Fruit fly (Drosophila melanogaster) whole organism, larva: ENCODE data around the gene Cpr67Fa2.

ENCODE experiments used
- noc ChIP-seq: fragments of 200-800 bp; sonication (Bioruptor generic); optimal IDR thresholded peaks from 3 replicates; lab custom pipeline; 2019; ENCODE audit warnings: missing biosample characterization, mild to moderate bottlenecking, missing genetic modification characterization, moderate library complexity

Cpr67Fa2 gene

dm6 chr3L:10891414-10891813 is at the start of gene Cpr67Fa2:
Cpr67Fa2 (plus strand) TSS chr3L:10891714.
- TF ChIP-seq noc (tag; lab: Kevin White, UChicago) = no peak

dm6 chr3L:10841905-10842304 is 49.6 kb upstream of the Cpr67Fa2 start:
- TF ChIP-seq noc (tag; lab: Kevin White, UChicago) = no peak

- no peak for TF ChIP-seq noc (tag; lab: Kevin White, UChicago)
Measured at dm6 chr3L:10842830-10843229, 48.7 kb upstream of the Cpr67Fa2 start.

- no peak for TF ChIP-seq noc (tag; lab: Kevin White, UChicago)
Measured at dm6 chr3L:10843273-10843672, 48.2 kb upstream of the Cpr67Fa2 start.

dm6 chr3L:10843685-10844084 is 47.8 kb upstream of the Cpr67Fa2 start:
- no peak for TF ChIP-seq noc (tag; lab: Kevin White, UChicago)

dm6 chr3L:10844548-10845530 is 46.7 kb upstream of the Cpr67Fa2 start:
- no peak for TF ChIP-seq noc (tag; lab: Kevin White, UChicago)

dm6 chr3L:10845758-10846157 is 45.8 kb upstream of the Cpr67Fa2 start:
- TF ChIP-seq noc (tag; lab: Kevin White, UChicago) = no peak

dm6 chr3L:10847790-10848492 is 43.6 kb upstream of the Cpr67Fa2 start:
- no peak for TF ChIP-seq noc (tag; lab: Kevin White, UChicago)

- TF ChIP-seq noc (tag; lab: Kevin White, UChicago) = no peak
Measured at dm6 chr3L:10848712-10849377, 42.7 kb upstream of the Cpr67Fa2 start.

dm6 chr3L:10849620-10850302 is 41.8 kb upstream of the Cpr67Fa2 start:
- no peak for TF ChIP-seq noc (tag; lab: Kevin White, UChicago)

dm6 chr3L:10851107-10851762 is 40.3 kb upstream of the Cpr67Fa2 start:
- TF ChIP-seq noc (tag; lab: Kevin White, UChicago) = no peak

- TF ChIP-seq noc (tag; lab: Kevin White, UChicago) = no peak
Measured at dm6 chr3L:10851853-10852346, 39.6 kb upstream of the Cpr67Fa2 start.

- peak; percentile 32 for TF ChIP-seq noc (tag; lab: Kevin White, UChicago)
Measured at dm6 chr3L:10852347-10853130, 39.0 kb upstream of the Cpr67Fa2 start.

- TF ChIP-seq noc (tag; lab: Kevin White, UChicago) = no peak
Measured at dm6 chr3L:10853131-10853471, 38.4 kb upstream of the Cpr67Fa2 start.
